Worm (Caenorhabditis elegans) whole organism, mixed stage, embryonic: ENCODE data around the gene egas-3.

ENCODE experiments used
- ces-1 ChIP-seq: fragments of 150-350 bp; optimal IDR thresholded peaks from 2 replicates; lab custom pipeline; 2014; ENCODE audit warnings: missing biosample characterization, missing genetic modification reagents, missing genetic modification characterization
- nhr-12 ChIP-seq: fragments of 150-350 bp; optimal IDR thresholded peaks from 2 replicates; lab custom pipeline; 2014; ENCODE audit warnings: missing biosample characterization, missing genetic modification characterization

DNA sequence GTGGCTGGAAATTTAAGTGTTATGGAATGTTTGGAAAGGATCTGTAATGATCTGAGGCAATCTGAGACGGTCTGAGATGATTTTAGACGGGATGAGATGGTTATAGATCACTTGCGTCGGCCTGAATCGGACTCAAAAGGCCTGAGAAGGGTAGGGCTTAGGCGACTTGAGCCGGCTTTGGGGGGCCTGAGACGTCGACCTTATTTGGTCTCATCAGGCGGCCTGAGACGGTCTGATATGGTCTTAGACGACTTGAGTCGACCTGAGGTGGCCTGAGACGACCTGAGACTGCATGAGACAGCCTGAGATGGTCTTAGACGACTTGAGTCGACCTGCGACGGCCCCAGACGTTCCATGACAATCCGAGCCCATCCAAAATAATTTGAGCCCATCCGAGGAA, 20.2 kb upstream of the egas-3 start:
- TF ChIP-seq nhr-12 (tag; lab: Kevin White, UChicago) (no peak), ces-1 (no peak)
